Worm (Caenorhabditis elegans) whole organism, L1 larva: ENCODE measurements around the gene col-121.

ENCODE experiments used
- C04F5.9 ChIP-seq: sonication (generic microtip); optimal IDR thresholded peaks from 2 replicates; lab custom pipeline; 2016; ENCODE audit warnings: missing genetic modification characterization, missing compliant biosample characterization
- Y116A8C.19 ChIP-seq: sonication (generic microtip); optimal IDR thresholded peaks from 2 replicates; lab custom pipeline; 2016; ENCODE audit warnings: missing compliant biosample characterization, missing genetic modification characterization, borderline replicate concordance
- aha-1 ChIP-seq: fragments of 150-350 bp; optimal IDR thresholded peaks from 2 replicates; lab custom pipeline; 2014; ENCODE audit warnings: missing biosample characterization, missing genetic modification characterization
- ceh-63 ChIP-seq: fragments of 200-800 bp; sonication (Bioruptor generic); optimal IDR thresholded peaks from 2 replicates; lab custom pipeline; 2018; ENCODE audit warnings: mild to moderate bottlenecking, missing genetic modification characterization, missing compliant biosample characterization
- ceh-82 ChIP-seq, 3 experiments: fragments of 150-350 bp in 1 of 3; sonication (generic microtip) in 2 of 3; optimal IDR thresholded peaks; 2 replicates each; lab custom pipeline; 2014 to 2017; ENCODE audit warnings: missing biosample characterization in 3 of 3, missing genetic modification characterization in 3 of 3
- ceh-88 ChIP-seq: fragments of 200-800 bp; sonication (Bioruptor generic); IDR thresholded peaks from 2 replicates; pipeline ENCODE4 v1.3.6; 2022; ENCODE audit warnings: missing genetic modification characterization, missing compliant biosample characterization
- ceh-90 ChIP-seq: sonication (generic microtip); optimal IDR thresholded peaks from 2 replicates; lab custom pipeline; 2016; ENCODE audit warnings: missing genetic modification characterization, missing compliant biosample characterization
- ces-1 ChIP-seq: fragments of 150-350 bp; optimal IDR thresholded peaks from 2 replicates; lab custom pipeline; 2014; ENCODE audit warnings: missing biosample characterization, missing genetic modification reagents, missing genetic modification characterization
- dsc-1 ChIP-seq: sonication (generic microtip); optimal IDR thresholded peaks from 2 replicates; lab custom pipeline; 2016; ENCODE audit warnings: mild to moderate bottlenecking, missing genetic modification characterization, missing compliant biosample characterization
- efl-1 ChIP-seq, 4 experiments: fragments of 150-350 bp; optimal IDR thresholded peaks in 3 of 4; peaks in 1 of 4; 1 replicate in 1 of 4; 2 replicates in 3 of 4; lab custom pipeline; 2014; ENCODE audit warnings: missing biosample characterization in 2 of 4, missing genetic modification characterization in 2 of 4, missing genetic modification reagents in 2 of 4
- fkh-8 ChIP-seq: sonication (generic microtip); optimal IDR thresholded peaks from 2 replicates; lab custom pipeline; 2016; ENCODE audit warnings: mild to moderate bottlenecking, missing genetic modification characterization, missing compliant biosample characterization
- grh-1 ChIP-seq: fragments of 200-800 bp; sonication (Bioruptor generic); IDR thresholded peaks from 2 replicates; pipeline ENCODE4 v1.3.6; 2022; ENCODE audit warnings: missing genetic modification reagents, missing genetic modification characterization, missing compliant biosample characterization
- hlh-4 ChIP-seq: sonication (generic microtip); optimal IDR thresholded peaks from 2 replicates; lab custom pipeline; 2016; ENCODE audit warnings: mild to moderate bottlenecking, missing genetic modification characterization, missing compliant biosample characterization
- irx-1 ChIP-seq: sonication (generic microtip); optimal IDR thresholded peaks from 2 replicates; lab custom pipeline; 2016; ENCODE audit warnings: missing genetic modification characterization, missing compliant biosample characterization
- jun-1 ChIP-seq: fragments of 150-350 bp; optimal IDR thresholded peaks from 2 replicates; lab custom pipeline; 2014; ENCODE audit warnings: missing biosample characterization, missing genetic modification reagents, missing genetic modification characterization
- lin-14 ChIP-seq: fragments of 200-800 bp; sonication (Bioruptor generic); optimal IDR thresholded peaks from 2 replicates; lab custom pipeline; 2018; ENCODE audit warnings: mild to moderate bottlenecking, missing genetic modification characterization, moderate library complexity, missing compliant biosample characterization
- lin-39 ChIP-seq: fragments of 150-350 bp; optimal IDR thresholded peaks from 2 replicates; lab custom pipeline; 2014; ENCODE audit warnings: missing biosample characterization, missing genetic modification reagents, missing genetic modification characterization
- lsy-2 ChIP-seq, 2 experiments: fragments of 150-350 bp; optimal IDR thresholded peaks; 2 replicates each; lab custom pipeline; 2014; ENCODE audit warnings: missing biosample characterization in 2 of 2, missing genetic modification characterization in 2 of 2
- mab-9 ChIP-seq: fragments of 200-800 bp; sonication (Bioruptor generic); IDR thresholded peaks from 2 replicates; pipeline ENCODE4 v1.3.6; 2022; ENCODE audit warnings: missing genetic modification reagents, missing genetic modification characterization, missing compliant biosample characterization
- mdl-1 ChIP-seq, 2 experiments: fragments of 150-350 bp; optimal IDR thresholded peaks; 2 replicates each; lab custom pipeline; 2014 to 2017; ENCODE audit warnings: missing biosample characterization in 2 of 2, missing genetic modification characterization in 2 of 2, inconsistent platforms in 1 of 2
- nhr-11 ChIP-seq: fragments of 150-350 bp; optimal IDR thresholded peaks from 2 replicates; lab custom pipeline; 2014; ENCODE audit warnings: missing biosample characterization, missing genetic modification characterization
- nhr-19 ChIP-seq: fragments of 200-800 bp; sonication (Bioruptor generic); conservative IDR thresholded peaks from 2 replicates; pipeline ENCODE4 v1.3.6; 2022; ENCODE audit warnings: missing genetic modification characterization, missing compliant biosample characterization
- nhr-77 ChIP-seq: fragments of 150-350 bp; optimal IDR thresholded peaks from 2 replicates; lab custom pipeline; 2014; ENCODE audit warnings: missing biosample characterization, missing genetic modification characterization
- pax-3 ChIP-seq: fragments of 200-800 bp; sonication (Bioruptor generic); optimal IDR thresholded peaks from 2 replicates; lab custom pipeline; 2018; ENCODE audit warnings: mild to moderate bottlenecking, missing genetic modification characterization, moderate library complexity, missing compliant biosample characterization
- rnt-1 ChIP-seq: sonication (generic microtip); optimal IDR thresholded peaks from 2 replicates; lab custom pipeline; 2016; ENCODE audit warnings: mild to moderate bottlenecking, missing genetic modification characterization, moderate library complexity, missing compliant biosample characterization
- skn-1 ChIP-seq: fragments of 150-350 bp; optimal IDR thresholded peaks from 2 replicates; lab custom pipeline; 2014; ENCODE audit warnings: missing biosample characterization, missing genetic modification characterization
- sptf-1 ChIP-seq: fragments of 150-350 bp; optimal IDR thresholded peaks from 2 replicates; lab custom pipeline; 2014; ENCODE audit warnings: missing biosample characterization, missing genetic modification characterization
- tlp-1 ChIP-seq: fragments of 150-350 bp; optimal IDR thresholded peaks from 2 replicates; lab custom pipeline; 2014; ENCODE audit warnings: missing biosample characterization, missing genetic modification characterization
- unc-30 ChIP-seq: sonication (generic microtip); optimal IDR thresholded peaks from 2 replicates; lab custom pipeline; 2017; ENCODE audit warnings: missing biosample characterization, missing genetic modification characterization
- xbp-1 ChIP-seq: sonication (generic microtip); optimal IDR thresholded peaks from 2 replicates; lab custom pipeline; 2016; ENCODE audit warnings: missing genetic modification characterization, missing compliant biosample characterization
- zag-1 ChIP-seq: fragments of 150-350 bp; optimal IDR thresholded peaks from 2 replicates; lab custom pipeline; 2014; ENCODE audit warnings: missing biosample characterization, missing genetic modification characterization
- zip-4 ChIP-seq: fragments of 200-800 bp; sonication (Bioruptor generic); optimal IDR thresholded peaks from 2 replicates; lab custom pipeline; 2018; ENCODE audit warnings: mild to moderate bottlenecking, missing genetic modification characterization, moderate library complexity, missing compliant biosample characterization

The col-121 gene

ce11 chrIV:9432327-9432726 lies 36.3 kb upstream of the col-121 start:
- TF ChIP-seq dsc-1 (tag; lab: Kevin White, UChicago) = peak; percentile 73
- TF ChIP-seq fkh-8 (tag; lab: Kevin White, UChicago) = peak; percentile 6
- TF ChIP-seq skn-1 (tag; lab: Kevin White, UChicago) = no peak
- TF ChIP-seq efl-1 (optimal IDR thresholded peaks at IDR 0.05; lab: Kevin White, UChicago) = no peak
- TF ChIP-seq efl-1 (GFP tag; optimal IDR thresholded peaks at IDR 0.05 in 1 of 2; lab: Kevin White, UChicago) = peak in 1 of 2 experiments; percentile 65

ce11 chrIV:9427959-9428358 lies 31.9 kb upstream of the col-121 start, which contains the start of gene F59B8.1:
TSS of gene F59B8.1 (plus strand) at chrIV:9428259.
- TF ChIP-seq skn-1 (tag; lab: Kevin White, UChicago) (no peak), nhr-19 (no peak), sptf-1 (tag; lab: Kevin White, UChicago) (no peak), C04F5.9 (tag; lab: Kevin White, UChicago) (no peak), xbp-1 (tag; lab: Kevin White, UChicago) (no peak), rnt-1 (tag; lab: Kevin White, UChicago) (no peak), grh-1 (GFP tag; lab: Robert Waterston, UW) (no peak), nhr-11 (tag; lab: Kevin White, UChicago) (no peak), irx-1 (no peak), mab-9 (no peak), nhr-77 (tag; lab: Kevin White, UChicago) (no peak)

ce11 chrIV:9423095-9423494 lies 27.1 kb upstream of the col-121 start, which contains the start of gene srxa-2:
TSS of gene srxa-2 (plus strand) at chrIV:9423395.
- no peak for TF ChIP-seq ceh-63 (GFP tag; lab: Kevin White, UChicago)
- TF ChIP-seq fkh-8 (tag; lab: Kevin White, UChicago) = peak; percentile 7

ce11 chrIV:9422408-9422807 lies 26.4 kb upstream of the col-121 start, which contains the start of gene F56D5.9:
TSS of gene F56D5.9 (minus strand) at chrIV:9422508.
- no peak for TF ChIP-seq ces-1 (GFP tag; lab: Kevin White, UChicago)
- no peak for TF ChIP-seq tlp-1 (tag; lab: Kevin White, UChicago)
- TF ChIP-seq hlh-4 (tag; lab: Kevin White, UChicago) = no peak
- no peak for TF ChIP-seq ceh-90 (tag; lab: Kevin White, UChicago)
- TF ChIP-seq Y116A8C.19 (tag; lab: Kevin White, UChicago) = no peak
- no peak for TF ChIP-seq efl-1 (optimal IDR thresholded peaks at IDR 0.05; lab: Kevin White, UChicago)
- peak in 1 of 2 experiments; percentile 62 for TF ChIP-seq efl-1 (GFP tag; optimal IDR thresholded peaks at IDR 0.05 in 1 of 2; lab: Kevin White, UChicago)
- TF ChIP-seq jun-1 (tag; lab: Kevin White, UChicago) = no peak

ce11 chrIV:9408004-9408403 lies 12.0 kb upstream of the col-121 start, which contains the start of gene F56D5.5:
TSS of gene F56D5.5 (minus strand) at chrIV:9408104.
- TF ChIP-seq lin-14 (GFP tag; lab: Kevin White, UChicago) (no peak), dsc-1 (tag; lab: Kevin White, UChicago) (no peak), unc-30 (tag; lab: Kevin White, UChicago) (no peak), lsy-2 (tag; optimal IDR thresholded peaks at IDR 0.05; lab: Kevin White, UChicago) (no peak), aha-1 (tag; lab: Kevin White, UChicago) (no peak), ceh-88 (GFP tag; lab: Robert Waterston, UW) (no peak), zip-4 (GFP tag; lab: Kevin White, UChicago) (no peak), ceh-63 (GFP tag; lab: Kevin White, UChicago) (no peak), zag-1 (no peak), ceh-82 (tag; optimal IDR thresholded peaks at IDR 0.05; lab: Kevin White, UChicago) (no peak), Y116A8C.19 (tag; lab: Kevin White, UChicago) (no peak), rnt-1 (tag; lab: Kevin White, UChicago) (no peak), mdl-1 (tag; optimal IDR thresholded peaks at IDR 0.05; lab: Kevin White, UChicago) (no peak), lin-39 (tag; lab: Kevin White, UChicago) (no peak), pax-3 (no peak)
- TF ChIP-seq, all 84 proteins: peak for 0
